Fruit fly (Drosophila melanogaster) whole organism, embryonic: ENCODE measurements around the gene CG3165.

Experiments
- Adf1 ChIP-seq: fragments of 200-800 bp; sonication (Bioruptor generic); IDR thresholded peaks from 2 replicates; pipeline ENCODE4 v1.3.6; 2022; ENCODE audit warnings: missing biosample characterization, missing genetic modification characterization
- CG10209 ChIP-seq: fragments of 200-800 bp; sonication (Bioruptor generic); optimal IDR thresholded peaks from 3 replicates; lab custom pipeline; 2017; ENCODE audit warnings: missing biosample characterization, mild to moderate bottlenecking, missing genetic modification characterization, missing genetic modification reagents
- CG10565 ChIP-seq: fragments of 200-800 bp; sonication (Bioruptor generic); optimal IDR thresholded peaks from 3 replicates; lab custom pipeline; 2016; ENCODE audit warnings: missing biosample characterization, mild to moderate bottlenecking, missing genetic modification characterization
- CG11695 ChIP-seq: fragments of 200-800 bp; sonication (Bioruptor generic); IDR thresholded peaks from 3 replicates; pipeline ENCODE4 v1.3.6; 2022; ENCODE audit warnings: missing biosample characterization, missing genetic modification characterization
- CG11696 ChIP-seq: fragments of 200-800 bp; sonication (Bioruptor generic); IDR thresholded peaks from 2 replicates; pipeline ENCODE4 v1.3.6; 2022; ENCODE audit warnings: missing biosample characterization, missing genetic modification characterization
- CG12219 ChIP-seq: fragments of 200-800 bp; sonication (Bioruptor generic); optimal IDR thresholded peaks from 3 replicates; lab custom pipeline; 2018; ENCODE audit warnings: missing biosample characterization, mild to moderate bottlenecking, missing genetic modification characterization
- CG1233 ChIP-seq: fragments of 200-800 bp; sonication (Bioruptor generic); optimal IDR thresholded peaks from 4 replicates; lab custom pipeline; 2018; ENCODE audit warnings: missing biosample characterization, mild to moderate bottlenecking, missing genetic modification characterization
- CG13424 ChIP-seq: fragments of 200-800 bp; sonication (Bioruptor generic); optimal IDR thresholded peaks from 2 replicates; lab custom pipeline; 2019; ENCODE audit warnings: missing biosample characterization, mild to moderate bottlenecking, missing genetic modification characterization, moderate library complexity
- CG15514 ChIP-seq: fragments of 200-800 bp; sonication (Bioruptor generic); optimal IDR thresholded peaks from 3 replicates; lab custom pipeline; 2017; ENCODE audit warnings: missing biosample characterization, missing genetic modification characterization, mild to moderate bottlenecking, moderate library complexity, missing genetic modification reagents
- CG15601 ChIP-seq: fragments of 200-800 bp; sonication (Bioruptor generic); optimal IDR thresholded peaks from 3 replicates; lab custom pipeline; 2019; ENCODE audit warnings: missing biosample characterization, mild to moderate bottlenecking, missing genetic modification characterization, moderate library complexity
- CG16815 ChIP-seq: fragments of 200-800 bp; sonication (Bioruptor generic); optimal IDR thresholded peaks from 3 replicates; lab custom pipeline; 2017; ENCODE audit warnings: missing biosample characterization, mild to moderate bottlenecking, missing genetic modification characterization
- CG17328 ChIP-seq: fragments of 200-800 bp; sonication (Bioruptor generic); IDR thresholded peaks from 2 replicates; pipeline ENCODE4 v1.3.6; 2022; ENCODE audit warnings: missing biosample characterization, missing genetic modification characterization
- CG17361 ChIP-seq: fragments of 200-800 bp; sonication (Bioruptor generic); IDR thresholded peaks from 3 replicates; pipeline ENCODE4 v1.3.6; 2022; ENCODE audit warnings: missing biosample characterization, missing genetic modification characterization
- CG2120 ChIP-seq: fragments of 200-800 bp; sonication (Bioruptor generic); optimal IDR thresholded peaks from 3 replicates; lab custom pipeline; 2016; ENCODE audit warnings: missing biosample characterization, missing genetic modification characterization
- CG2889 ChIP-seq: fragments of 200-800 bp; sonication (Bioruptor generic); IDR thresholded peaks from 3 replicates; pipeline ENCODE4 v1.3.6; 2022; ENCODE audit warnings: missing biosample characterization, missing genetic modification characterization
- CG32532 ChIP-seq: fragments of 200-800 bp; sonication (Bioruptor generic); IDR thresholded peaks from 2 replicates; pipeline ENCODE4 v1.3.6; 2022; ENCODE audit warnings: missing biosample characterization, missing genetic modification characterization
- CG4617 ChIP-seq: fragments of 200-800 bp; sonication (Bioruptor generic); optimal IDR thresholded peaks from 3 replicates; lab custom pipeline; 2016; ENCODE audit warnings: missing biosample characterization, missing genetic modification characterization, borderline replicate concordance
- CG6689 ChIP-seq: fragments of 200-800 bp; sonication (Bioruptor generic); IDR thresholded peaks from 2 replicates; pipeline ENCODE4 v1.3.6; 2022; ENCODE audit warnings: missing biosample characterization, missing genetic modification characterization
- CG7745 ChIP-seq: fragments of 200-800 bp; sonication (Bioruptor generic); optimal IDR thresholded peaks from 2 replicates; lab custom pipeline; 2018; ENCODE audit warnings: missing biosample characterization, mild to moderate bottlenecking, missing genetic modification characterization, moderate library complexity
- CG8281 ChIP-seq: fragments of 200-800 bp; sonication (Bioruptor generic); optimal IDR thresholded peaks from 2 replicates; lab custom pipeline; 2018; ENCODE audit warnings: missing biosample characterization, mild to moderate bottlenecking, missing genetic modification characterization, moderate library complexity
- CG8388 ChIP-seq: fragments of 200-800 bp; sonication (Bioruptor generic); optimal IDR thresholded peaks from 2 replicates; lab custom pipeline; 2019; ENCODE audit warnings: missing biosample characterization, mild to moderate bottlenecking, missing genetic modification characterization, moderate library complexity
- CG9609 ChIP-seq: fragments of 200-800 bp; sonication (Bioruptor generic); optimal IDR thresholded peaks from 3 replicates; lab custom pipeline; 2016; ENCODE audit warnings: missing biosample characterization, missing genetic modification characterization
- CG9727 ChIP-seq: fragments of 200-800 bp; sonication (Bioruptor generic); optimal IDR thresholded peaks from 3 replicates; lab custom pipeline; 2017; ENCODE audit warnings: missing biosample characterization, mild to moderate bottlenecking, missing genetic modification characterization
- CG9932 ChIP-seq: fragments of 200-800 bp; sonication (Bioruptor generic); IDR thresholded peaks from 2 replicates; pipeline ENCODE4 v1.3.6; 2022; ENCODE audit warnings: missing biosample characterization, missing genetic modification characterization
- D19A ChIP-seq: fragments of 200-800 bp; optimal IDR thresholded peaks from 3 replicates; lab custom pipeline; 2019; ENCODE audit warnings: missing biosample characterization, mild to moderate bottlenecking, missing genetic modification characterization, moderate library complexity
- Dbx ChIP-seq: fragments of 200-800 bp; sonication (Bioruptor generic); IDR thresholded peaks from 3 replicates; pipeline ENCODE4 v1.3.6; 2022; ENCODE audit warnings: missing biosample characterization, missing genetic modification characterization
- Drgx ChIP-seq: fragments of 200-800 bp; sonication (Bioruptor generic); IDR thresholded peaks from 2 replicates; pipeline ENCODE4 v1.3.6; 2022; ENCODE audit warnings: missing biosample characterization, missing genetic modification characterization
- Fer1 ChIP-seq: fragments of 200-800 bp; sonication (Bioruptor generic); optimal IDR thresholded peaks from 2 replicates; lab custom pipeline; 2017; ENCODE audit warnings: missing biosample characterization, mild to moderate bottlenecking, missing genetic modification characterization
- HHEX ChIP-seq: fragments of 200-800 bp; sonication (Bioruptor generic); optimal IDR thresholded peaks from 3 replicates; lab custom pipeline; 2017; ENCODE audit warnings: missing biosample characterization, mild to moderate bottlenecking, missing genetic modification characterization, missing genetic modification reagents
- Hand ChIP-seq: fragments of 200-800 bp; sonication (Bioruptor generic); optimal IDR thresholded peaks from 2 replicates; lab custom pipeline; 2017; ENCODE audit warnings: mild to moderate bottlenecking, missing biosample characterization, missing genetic modification reagents, missing genetic modification characterization
- Hsf ChIP-seq: fragments of 200-800 bp; sonication (Bioruptor generic); optimal IDR thresholded peaks from 3 replicates; lab custom pipeline; 2016; ENCODE audit warnings: missing biosample characterization, missing genetic modification characterization
- Lhr ChIP-seq: fragments of 200-800 bp; sonication (Bioruptor generic); optimal IDR thresholded peaks from 3 replicates; lab custom pipeline; 2017; ENCODE audit warnings: mild to moderate bottlenecking, missing biosample characterization, missing genetic modification reagents, missing genetic modification characterization
- Med ChIP-seq: fragments of 200-800 bp; sonication (Bioruptor generic); peaks from one replicate; lab custom pipeline; 2016; ENCODE audit warnings: missing biosample characterization, missing genetic modification characterization, mild to moderate bottlenecking, inconsistent platforms, moderate library complexity
- Rfx ChIP-seq: fragments of 200-800 bp; sonication (Bioruptor generic); IDR thresholded peaks from 2 replicates; pipeline ENCODE4 v1.3.6; 2022; ENCODE audit warnings: missing biosample characterization, missing genetic modification characterization
- Sin3A ChIP-seq: fragments of >200 bp; optimal IDR thresholded peaks from 2 replicates; lab custom pipeline; 2018
- TFAM ChIP-seq: fragments of 200-800 bp; sonication (Bioruptor generic); optimal IDR thresholded peaks from 2 replicates; lab custom pipeline; 2017; ENCODE audit warnings: missing biosample characterization, missing genetic modification characterization, inconsistent platforms
- bsh ChIP-seq, 2 experiments: fragments of 200-800 bp; sonication (Bioruptor generic); optimal IDR thresholded peaks; 2 replicates each; lab custom pipeline; 2017 to 2018; ENCODE audit warnings: mild to moderate bottlenecking in 2 of 2, missing biosample characterization in 2 of 2, missing genetic modification characterization in 2 of 2, moderate library complexity in 1 of 2
- caup ChIP-seq: fragments of 200-800 bp; sonication (Bioruptor generic); optimal IDR thresholded peaks from 3 replicates; lab custom pipeline; 2017; ENCODE audit warnings: missing biosample characterization, mild to moderate bottlenecking, missing genetic modification characterization, moderate library complexity; ENCODE audit not compliant: severe bottlenecking
- ci ChIP-seq: fragments of 200-800 bp; sonication (Bioruptor generic); IDR thresholded peaks from 3 replicates; pipeline ENCODE4 v1.3.6; 2022; ENCODE audit warnings: missing biosample characterization, missing genetic modification characterization
- cwo ChIP-seq: fragments of 200-800 bp; sonication (Bioruptor generic); optimal IDR thresholded peaks from 3 replicates; lab custom pipeline; 2017; ENCODE audit warnings: missing biosample characterization, missing genetic modification characterization, mild to moderate bottlenecking, moderate library complexity, missing genetic modification reagents
- dysf ChIP-seq: fragments of 200-800 bp; sonication (Bioruptor generic); IDR thresholded peaks from 3 replicates; pipeline ENCODE4 v1.3.6; 2022; ENCODE audit warnings: missing biosample characterization, missing genetic modification characterization
- her ChIP-seq: fragments of 200-800 bp; sonication (Bioruptor generic); optimal IDR thresholded peaks from 2 replicates; lab custom pipeline; 2016; ENCODE audit warnings: missing biosample characterization, missing genetic modification characterization
- ken ChIP-seq: fragments of 200-800 bp; sonication (Bioruptor generic); IDR thresholded peaks from 3 replicates; pipeline ENCODE4 v1.3.6; 2022; ENCODE audit warnings: missing biosample characterization, missing genetic modification characterization
- lilli ChIP-seq: fragments of 200-800 bp; sonication (Bioruptor generic); optimal IDR thresholded peaks from 3 replicates; lab custom pipeline; 2016; ENCODE audit warnings: missing biosample characterization, missing genetic modification characterization
- org-1 ChIP-seq: fragments of 200-800 bp; sonication (Bioruptor generic); optimal IDR thresholded peaks from 2 replicates; lab custom pipeline; 2017; ENCODE audit warnings: missing biosample characterization, missing genetic modification characterization
- row ChIP-seq: fragments of 200-800 bp; sonication (Bioruptor generic); IDR thresholded peaks from 3 replicates; pipeline ENCODE4 v1.3.6; 2022; ENCODE audit warnings: missing biosample characterization, missing genetic modification characterization
- sens ChIP-seq: fragments of 200-800 bp; sonication (Bioruptor generic); peaks from one replicate; lab custom pipeline; 2016; ENCODE audit warnings: missing biosample characterization, missing genetic modification characterization
- slbo ChIP-seq: fragments of 200-800 bp; sonication (Bioruptor generic); IDR thresholded peaks from 2 replicates; pipeline ENCODE4 v1.3.6; 2022; ENCODE audit warnings: missing biosample characterization, missing genetic modification characterization
- stc ChIP-seq: fragments of 200-800 bp; sonication (Bioruptor generic); IDR thresholded peaks from 2 replicates; pipeline ENCODE4 v1.3.6; 2022; ENCODE audit warnings: missing biosample characterization, missing genetic modification characterization

The CG3165 gene

dm6 chr2L:2942639-2943038 lies 34.3 kb upstream of the CG3165 start (continued):
- TF ChIP-seq CG9609 (GFP tag; lab: Kevin White, UChicago), result no peak
- no peak for TF ChIP-seq Adf1 (GFP tag; lab: Robert Waterston, UW)
- no peak for TF ChIP-seq CG10565 (GFP tag; lab: Kevin White, UChicago)
- TF ChIP-seq, all 482 proteins: peak for 22

DNA sequence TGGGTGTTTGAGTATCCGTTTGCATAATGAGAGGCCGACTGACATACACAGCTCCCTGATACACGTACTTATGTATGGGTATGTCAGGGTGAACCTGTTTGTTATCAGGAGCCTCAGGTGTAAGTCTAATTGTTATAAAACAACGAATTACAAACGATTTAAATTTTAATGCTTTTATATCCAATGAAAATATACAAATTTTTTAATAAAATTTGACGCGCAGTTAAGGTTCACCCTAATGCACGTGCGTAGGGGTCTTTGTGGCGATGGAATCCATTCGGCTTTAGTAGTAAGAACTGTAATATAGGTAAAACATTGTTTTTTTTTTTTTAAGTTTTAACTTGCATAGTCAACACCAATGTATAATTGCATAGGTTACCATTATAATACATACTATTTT lies 32.4 kb upstream of the CG3165 start:
- TF ChIP-seq her (GFP tag; lab: Kevin White, UChicago) (no peak), dysf (GFP tag; lab: Robert Waterston, UW) (peak; percentile 46; the same call in 2 of the 3 replicates), CG8388 (GFP tag; lab: Kevin White, UChicago) (no peak), Lhr (GFP tag; lab: Kevin White, UChicago) (no peak), Hsf (GFP tag; lab: Kevin White, UChicago) (peak; percentile 9), Drgx (GFP tag; lab: Robert Waterston, UW) (peak; percentile 57), Sin3A (lab: Kevin White, UChicago) (no peak), cwo (GFP tag; lab: Kevin White, UChicago) (peak; percentile 18), CG8281 (no peak), Med (GFP tag; lab: Kevin White, UChicago) (peak; percentile 82), CG15514 (GFP tag; lab: Kevin White, UChicago) (peak; percentile 19), CG32532 (GFP tag; lab: Robert Waterston, UW) (peak; percentile 47; the same call in 1 of the 2 replicates), CG17328 (GFP tag; lab: Robert Waterston, UW) (0 out of 2 replicates have a peak, but pooled peaks have one; percentile 5), TFAM (GFP tag; lab: Kevin White, UChicago) (no peak), ken (GFP tag; lab: Robert Waterston, UW) (0 out of 3 replicates have a peak, but pooled peaks have one; percentile 26), HHEX (peak; percentile 10), CG2120 (GFP tag; lab: Kevin White, UChicago) (peak; percentile 46), CG9932 (GFP tag; lab: Robert Waterston, UW) (no peak), CG2889 (GFP tag; lab: Robert Waterston, UW) (0 out of 3 replicates have a peak, but pooled peaks have one; percentile 6), CG4617 (no peak), D19A (tag; lab: Kevin White, UChicago) (peak; percentile 32), CG11696 (GFP tag; lab: Robert Waterston, UW) (no peak), row (GFP tag; lab: Robert Waterston, UW) (peak; percentile 30; the same call in 1 of the 3 replicates), CG13424 (tag; lab: Kevin White, UChicago) (peak; percentile 3), CG10209 (GFP tag; lab: Kevin White, UChicago) (no peak), CG11695 (GFP tag; lab: Robert Waterston, UW) (0 out of 3 replicates have a peak, but pooled peaks have one; percentile 17), lilli (GFP tag; lab: Kevin White, UChicago) (peak; percentile 76), CG15601 (tag; lab: Kevin White, UChicago) (no peak), CG12219 (no peak), CG16815 (no peak), org-1 (GFP tag; lab: Kevin White, UChicago) (no peak), CG6689 (0 out of 2 replicates have a peak, but pooled peaks have one; percentile 8), CG1233 (GFP tag; lab: Kevin White, UChicago) (no peak), ci (GFP tag; lab: Robert Waterston, UW) (peak; percentile 45; the same call in 1 of the 3 replicates), sens (GFP tag; lab: Kevin White, UChicago) (peak; percentile 78), CG7745 (tag; lab: Kevin White, UChicago) (no peak), CG17361 (GFP tag; lab: Robert Waterston, UW) (no peak), Hand (GFP tag; lab: Kevin White, UChicago) (peak; percentile 18), stc (GFP tag; lab: Robert Waterston, UW) (peak; percentile 37; the same call in 1 of the 2 replicates), Rfx (GFP tag; lab: Robert Waterston, UW) (0 out of 2 replicates have a peak, but pooled peaks have one; percentile 18), CG9727 (GFP tag; lab: Kevin White, UChicago) (peak; percentile 28), bsh (GFP tag; optimal IDR thresholded peaks at IDR 0.05; lab: Kevin White, UChicago) (peak in 1 of 2 experiments; percentile 25), caup (GFP tag; lab: Kevin White, UChicago) (peak; percentile 6), Dbx (GFP tag; lab: Robert Waterston, UW) (peak; percentile 9; the same call in 1 of the 3 replicates), slbo (GFP tag; lab: Robert Waterston, UW) (peak; percentile 45; the same call in 1 of the 2 replicates), Fer1 (GFP tag; lab: Kevin White, UChicago) (peak; percentile 46)
